ENCODE assay signal across 1 fruit fly cellular context in genomic region chrX:8092075-8092682, dm6.
TF ChIP-seq lines count a peak whose summit lies in the region.

No protein-coding gene starts in this region.

TF ChIP-seq in whole organism, embryonic, 481 proteins besides CTCF, POLR2A, EP300 and RAD21 (continued from another document and continues in another):
- TF ChIP-seq Hmr (GFP tag; optimal IDR thresholded peaks at IDR 0.05; lab: Kevin White, UChicago): peak; percentile 98
- peak; percentile 91 for TF ChIP-seq CG32532 (GFP tag; IDR thresholded peaks at IDR 0.05; lab: Robert Waterston, UW)
- TF ChIP-seq bigmax (GFP tag; optimal IDR thresholded peaks at IDR 0.05; lab: Kevin White, UChicago): no peak
- TF ChIP-seq cato (GFP tag; optimal IDR thresholded peaks at IDR 0.05; lab: Kevin White, UChicago; ENCODE audit: borderline replicate concordance): peak; percentile 84
- peak; percentile 75; the same call in 2 of the 3 replicates for TF ChIP-seq CG2199 (GFP tag; IDR thresholded peaks at IDR 0.05; lab: Robert Waterston, UW)
- TF ChIP-seq Taf1 (GFP tag; IDR thresholded peaks at IDR 0.05; lab: Robert Waterston, UW): peak; percentile 88
- TF ChIP-seq dmrt11E (tag; optimal IDR thresholded peaks at IDR 0.05; lab: Kevin White, UChicago): peak; percentile 88
- TF ChIP-seq CG10209 (GFP tag; optimal IDR thresholded peaks at IDR 0.05; lab: Kevin White, UChicago): peak; percentile 95
- peak; percentile 83 for TF ChIP-seq corto (GFP tag; optimal IDR thresholded peaks at IDR 0.05; lab: Kevin White, UChicago)
- no peak for TF ChIP-seq HLHmδ (GFP tag; optimal IDR thresholded peaks at IDR 0.05; lab: Kevin White, UChicago)
- peak; percentile 93 for TF ChIP-seq CG14014 (GFP tag; IDR thresholded peaks at IDR 0.05; lab: Robert Waterston, UW)
- peak in 1 of 2 experiments; percentile 94 for TF ChIP-seq Eip74EF (GFP tag; optimal IDR thresholded peaks at IDR 0.05; lab: Kevin White, UChicago)
- peak; percentile 97 for TF ChIP-seq Sox100B (GFP tag; optimal IDR thresholded peaks at IDR 0.05; lab: Kevin White, UChicago)
- peak; percentile 75 for TF ChIP-seq wek (GFP tag; optimal IDR thresholded peaks at IDR 0.05; lab: Kevin White, UChicago)
- TF ChIP-seq CG2889 (GFP tag; IDR thresholded peaks at IDR 0.05; lab: Robert Waterston, UW): peak; percentile 82
- peak; percentile 97 for TF ChIP-seq CG10543 (GFP tag; optimal IDR thresholded peaks at IDR 0.05; lab: Kevin White, UChicago)
- no peak for TF ChIP-seq Scr (GFP tag; IDR thresholded peaks at IDR 0.05; lab: Robert Waterston, UW; ENCODE audit: partially characterized antibody)
- peak; percentile 97 for TF ChIP-seq CG18262 (tag; optimal IDR thresholded peaks at IDR 0.05; lab: Kevin White, UChicago)
- peak; percentile 82 for TF ChIP-seq ssp (GFP tag; IDR thresholded peaks at IDR 0.05; lab: Robert Waterston, UW)
- peak; percentile 74 for TF ChIP-seq MBD-R2 (GFP tag; IDR thresholded peaks at IDR 0.05; lab: Robert Waterston, UW)
- peak; percentile 95 for TF ChIP-seq ATbp (GFP tag; optimal IDR thresholded peaks at IDR 0.05; lab: Kevin White, UChicago)
- TF ChIP-seq sima (GFP tag; optimal IDR thresholded peaks at IDR 0.05; lab: Kevin White, UChicago): no peak
- TF ChIP-seq vnd (GFP tag; IDR thresholded peaks at IDR 0.05; lab: Robert Waterston, UW; ENCODE audit: partially characterized antibody): no peak
- no peak for TF ChIP-seq Dip2 (GFP tag; IDR thresholded peaks at IDR 0.05; lab: Robert Waterston, UW)
- TF ChIP-seq H15 (GFP tag; IDR thresholded peaks at IDR 0.05; lab: Robert Waterston, UW): peak; percentile 90
- TF ChIP-seq chn (GFP tag; optimal IDR thresholded peaks at IDR 0.05; lab: Kevin White, UChicago): peak; percentile 82
- 0 out of 2 replicates have a peak, but pooled peaks have one; percentile 40 for TF ChIP-seq CG16779 (GFP tag; IDR thresholded peaks at IDR 0.05; lab: Robert Waterston, UW)
- peak; percentile 98 for TF ChIP-seq sens (GFP tag; lab: Kevin White, UChicago)
- TF ChIP-seq PHDP (tag; optimal IDR thresholded peaks at IDR 0.05; lab: Kevin White, UChicago): peak; percentile 96
- TF ChIP-seq seq (GFP tag; IDR thresholded peaks at IDR 0.05; lab: Robert Waterston, UW): peak; percentile 93
- TF ChIP-seq Oli (tag; optimal IDR thresholded peaks at IDR 0.05; lab: Kevin White, UChicago): peak; percentile 96
- peak; percentile 77 for TF ChIP-seq schlank (tag; optimal IDR thresholded peaks at IDR 0.05; lab: Kevin White, UChicago)
- peak; percentile 83 for TF ChIP-seq fd64A (GFP tag; optimal IDR thresholded peaks at IDR 0.05; lab: Kevin White, UChicago)
- TF ChIP-seq CG17612 (GFP tag; IDR thresholded peaks at IDR 0.05; lab: Robert Waterston, UW): peak; percentile 51; the same call in 1 of the 2 replicates
- TF ChIP-seq CG15269 (tag; optimal IDR thresholded peaks at IDR 0.05; lab: Kevin White, UChicago): peak; percentile 97
- peak; percentile 83 for TF ChIP-seq Spps (tag; optimal IDR thresholded peaks at IDR 0.05; lab: Kevin White, UChicago)
- TF ChIP-seq CG7745 (tag; optimal IDR thresholded peaks at IDR 0.05; lab: Kevin White, UChicago): no peak
- TF ChIP-seq dm (GFP tag; optimal IDR thresholded peaks at IDR 0.05; lab: Kevin White, UChicago): peak; percentile 60
- TF ChIP-seq CG7928 (GFP tag; optimal IDR thresholded peaks at IDR 0.05; lab: Kevin White, UChicago): peak; percentile 71
- peak; percentile 95 for TF ChIP-seq lmd (GFP tag; IDR thresholded peaks at IDR 0.05; lab: Robert Waterston, UW)
- peak; percentile 88 for TF ChIP-seq bab2 (GFP tag; optimal IDR thresholded peaks at IDR 0.05; lab: Kevin White, UChicago)
- TF ChIP-seq exex (tag; optimal IDR thresholded peaks at IDR 0.05; lab: Kevin White, UChicago): peak; percentile 82
- TF ChIP-seq wdn (GFP tag; IDR thresholded peaks at IDR 0.05; lab: Robert Waterston, UW): peak; percentile 83
- peak; percentile 33 for TF ChIP-seq da (GFP tag; optimal IDR thresholded peaks at IDR 0.05; lab: Kevin White, UChicago)
- peak; percentile 44 for TF ChIP-seq NC2α (GFP tag; optimal IDR thresholded peaks at IDR 0.05; lab: Kevin White, UChicago)
- TF ChIP-seq CG34376 (GFP tag; optimal IDR thresholded peaks at IDR 0.05; lab: Kevin White, UChicago): peak; percentile 97
- peak; percentile 76 for TF ChIP-seq jumu (GFP tag; optimal IDR thresholded peaks at IDR 0.05; lab: Kevin White, UChicago)
- peak; percentile 80 for TF ChIP-seq pho (GFP tag; optimal IDR thresholded peaks at IDR 0.05; lab: Kevin White, UChicago)
- peak; percentile 96 for TF ChIP-seq CG4424 (GFP tag; optimal IDR thresholded peaks at IDR 0.05; lab: Kevin White, UChicago)
- TF ChIP-seq CG10321 (GFP tag; IDR thresholded peaks at IDR 0.05; lab: Robert Waterston, UW): peak; percentile 63; the same call in 1 of the 2 replicates
- peak; percentile 52 for TF ChIP-seq CG17186 (GFP tag; optimal IDR thresholded peaks at IDR 0.05; lab: Kevin White, UChicago)
- peak; percentile 81 for TF ChIP-seq CG2202 (tag; optimal IDR thresholded peaks at IDR 0.05; lab: Kevin White, UChicago)
- no peak for TF ChIP-seq h (optimal IDR thresholded peaks at IDR 0.05; lab: Kevin White, UChicago)
- TF ChIP-seq Ada2b (GFP tag; IDR thresholded peaks at IDR 0.05; lab: Robert Waterston, UW): peak; percentile 86
- peak in 1 of 2 experiments; percentile 98 for TF ChIP-seq eve (GFP tag; optimal IDR thresholded peaks at IDR 0.05; lab: Kevin White, UChicago)
- peak; percentile 69; the same call in 1 of the 2 replicates for TF ChIP-seq GATAe (GFP tag; conservative IDR thresholded peaks at IDR 0.05; lab: Robert Waterston, UW)
- TF ChIP-seq YL-1 (GFP tag; optimal IDR thresholded peaks at IDR 0.05; lab: Kevin White, UChicago): peak; percentile 67
- TF ChIP-seq crc (GFP tag; optimal IDR thresholded peaks at IDR 0.05; lab: Kevin White, UChicago): peak; percentile 56
- TF ChIP-seq zen2 (GFP tag; IDR thresholded peaks at IDR 0.05; lab: Robert Waterston, UW; ENCODE audit: partially characterized antibody): no peak
- peak; percentile 96 for TF ChIP-seq Fer1 (GFP tag; optimal IDR thresholded peaks at IDR 0.05; lab: Kevin White, UChicago)
- no peak for TF ChIP-seq fd102C (GFP tag; optimal IDR thresholded peaks at IDR 0.05; lab: Kevin White, UChicago)
- TF ChIP-seq dan (GFP tag; IDR thresholded peaks at IDR 0.05; lab: Robert Waterston, UW): no peak; the same call in 1 of the 2 replicates
- TF ChIP-seq aop (GFP tag; IDR thresholded peaks at IDR 0.05; lab: Robert Waterston, UW): 0 out of 2 replicates have a peak, but pooled peaks have one; percentile 8
- TF ChIP-seq CG8944 (GFP tag; optimal IDR thresholded peaks at IDR 0.05; lab: Kevin White, UChicago): peak; percentile 76
- TF ChIP-seq Vsx1 (GFP tag; optimal IDR thresholded peaks at IDR 0.05; lab: Kevin White, UChicago): peak; percentile 90
- peak; percentile 95 for TF ChIP-seq NfI (GFP tag; optimal IDR thresholded peaks at IDR 0.05; lab: Kevin White, UChicago)
- peak; percentile 95 for TF ChIP-seq CG2120 (GFP tag; optimal IDR thresholded peaks at IDR 0.05; lab: Kevin White, UChicago)
- TF ChIP-seq slbo (GFP tag; IDR thresholded peaks at IDR 0.05; lab: Robert Waterston, UW): peak; percentile 92
- TF ChIP-seq esg (GFP tag; conservative IDR thresholded peaks at IDR 0.05; lab: Robert Waterston, UW): peak; percentile 91
- peak; percentile 97 for TF ChIP-seq CG4328 (GFP tag; optimal IDR thresholded peaks at IDR 0.05; lab: Kevin White, UChicago)
- TF ChIP-seq sug (tag; optimal IDR thresholded peaks at IDR 0.05; lab: Kevin White, UChicago): peak; percentile 99
- TF ChIP-seq Kr (GFP tag; optimal IDR thresholded peaks at IDR 0.05; lab: Kevin White, UChicago): no peak
- TF ChIP-seq CG4404 (GFP tag; IDR thresholded peaks at IDR 0.05; lab: Robert Waterston, UW): peak; percentile 78; the same call in 1 of the 2 replicates
- TF ChIP-seq CG30431 (GFP tag; optimal IDR thresholded peaks at IDR 0.05; lab: Kevin White, UChicago): peak; percentile 84
- TF ChIP-seq cad (GFP tag; optimal IDR thresholded peaks at IDR 0.05; lab: Kevin White, UChicago): no peak
- no peak for TF ChIP-seq knrl (GFP tag; IDR thresholded peaks at IDR 0.05; lab: Robert Waterston, UW; ENCODE audit: partially characterized antibody)
- TF ChIP-seq ftz-f1 (GFP tag; optimal IDR thresholded peaks at IDR 0.05; lab: Kevin White, UChicago): peak; percentile 25
- peak; percentile 59 for TF ChIP-seq Poxn (GFP tag; IDR thresholded peaks at IDR 0.05; lab: Robert Waterston, UW)
- TF ChIP-seq CG13287 (GFP tag; IDR thresholded peaks at IDR 0.05; lab: Robert Waterston, UW; ENCODE audit: partially characterized antibody): no peak
- no peak for TF ChIP-seq HLH4C (GFP tag; IDR thresholded peaks at IDR 0.05; lab: Robert Waterston, UW; ENCODE audit: partially characterized antibody)
- peak; percentile 98 for TF ChIP-seq CG12659 (GFP tag; optimal IDR thresholded peaks at IDR 0.05; lab: Kevin White, UChicago)
- TF ChIP-seq ara (GFP tag; IDR thresholded peaks at IDR 0.05; lab: Robert Waterston, UW): peak; percentile 85
- TF ChIP-seq odd (GFP tag; optimal IDR thresholded peaks at IDR 0.05; lab: Kevin White, UChicago): peak; percentile 93
- TF ChIP-seq br (optimal IDR thresholded peaks at IDR 0.05; lab: Kevin White, UChicago): no peak
- peak; percentile 25 for TF ChIP-seq CG9876 (GFP tag; optimal IDR thresholded peaks at IDR 0.05; lab: Kevin White, UChicago)
- peak; percentile 87 for TF ChIP-seq kah (GFP tag; optimal IDR thresholded peaks at IDR 0.05; lab: Kevin White, UChicago)
- peak; percentile 30 for TF ChIP-seq en (GFP tag; optimal IDR thresholded peaks at IDR 0.05; lab: Kevin White, UChicago)
- TF ChIP-seq CG17829 (tag; optimal IDR thresholded peaks at IDR 0.05; lab: Kevin White, UChicago): peak; percentile 96
- TF ChIP-seq rib (GFP tag; IDR thresholded peaks at IDR 0.05; lab: Robert Waterston, UW): peak; percentile 70
- TF ChIP-seq CG14050 (GFP tag; IDR thresholded peaks at IDR 0.05; lab: Robert Waterston, UW): peak; percentile 91
- peak; percentile 83; the same call in 2 of the 3 replicates for TF ChIP-seq gce (GFP tag; IDR thresholded peaks at IDR 0.05; lab: Robert Waterston, UW)
- TF ChIP-seq sisA (GFP tag; IDR thresholded peaks at IDR 0.05; lab: Robert Waterston, UW): peak; percentile 89
- peak; percentile 89 for TF ChIP-seq lilli (GFP tag; optimal IDR thresholded peaks at IDR 0.05; lab: Kevin White, UChicago)
- peak; percentile 69 for TF ChIP-seq C15 (GFP tag; IDR thresholded peaks at IDR 0.05; lab: Robert Waterston, UW)
- TF ChIP-seq HLH3B (GFP tag; IDR thresholded peaks at IDR 0.05; lab: Robert Waterston, UW): peak; percentile 89
- TF ChIP-seq amos (GFP tag; IDR thresholded peaks at IDR 0.05; lab: Robert Waterston, UW; ENCODE audit: partially characterized antibody): no peak
- peak; percentile 35 for TF ChIP-seq luna (GFP tag; optimal IDR thresholded peaks at IDR 0.05; lab: Kevin White, UChicago)
- no peak for TF ChIP-seq Dref (GFP tag; IDR thresholded peaks at IDR 0.05; lab: Robert Waterston, UW)
- TF ChIP-seq bbx (GFP tag; IDR thresholded peaks at IDR 0.05; lab: Robert Waterston, UW; ENCODE audit: partially characterized antibody): no peak
- peak; percentile 97 for TF ChIP-seq CG8924 (tag; optimal IDR thresholded peaks at IDR 0.05; lab: Kevin White, UChicago)
- peak; percentile 55 for TF ChIP-seq CG17802 (tag; optimal IDR thresholded peaks at IDR 0.05; lab: Kevin White, UChicago)
- peak; percentile 85 for TF ChIP-seq CG32772 (GFP tag; IDR thresholded peaks at IDR 0.05; lab: Robert Waterston, UW)
- TF ChIP-seq CG12236 (GFP tag; optimal IDR thresholded peaks at IDR 0.05; lab: Kevin White, UChicago): peak; percentile 61
- peak; percentile 90 for TF ChIP-seq CG10462 (GFP tag; optimal IDR thresholded peaks at IDR 0.05; lab: Kevin White, UChicago)
- TF ChIP-seq Ravus (GFP tag; IDR thresholded peaks at IDR 0.05; lab: Robert Waterston, UW): peak; percentile 79
- TF ChIP-seq Hr3 (GFP tag; optimal IDR thresholded peaks at IDR 0.05; lab: Kevin White, UChicago): peak; percentile 92
- peak; percentile 57 for TF ChIP-seq Mes4 (GFP tag; optimal IDR thresholded peaks at IDR 0.05; lab: Kevin White, UChicago)
- TF ChIP-seq pzg (GFP tag; optimal IDR thresholded peaks at IDR 0.05; lab: Kevin White, UChicago): no peak
- peak; percentile 51; the same call in 1 of the 2 replicates for TF ChIP-seq CkIIα-i1 (GFP tag; IDR thresholded peaks at IDR 0.05; lab: Robert Waterston, UW)
- TF ChIP-seq onecut (GFP tag; IDR thresholded peaks at IDR 0.05; lab: Robert Waterston, UW): peak; percentile 87
- TF ChIP-seq CG18476 (GFP tag; optimal IDR thresholded peaks at IDR 0.05; lab: Kevin White, UChicago): peak; percentile 91
- TF ChIP-seq Bdp1 (GFP tag; optimal IDR thresholded peaks at IDR 0.05; lab: Kevin White, UChicago): peak; percentile 78
- peak; percentile 86 for TF ChIP-seq CG11247 (GFP tag; IDR thresholded peaks at IDR 0.05; lab: Robert Waterston, UW)
- peak; percentile 81 for TF ChIP-seq CG17912 (GFP tag; optimal IDR thresholded peaks at IDR 0.05; lab: Kevin White, UChicago)
- peak; percentile 84 for TF ChIP-seq CG7786 (GFP tag; optimal IDR thresholded peaks at IDR 0.05; lab: Kevin White, UChicago)
- peak; percentile 68 for TF ChIP-seq CG31365 (tag; optimal IDR thresholded peaks at IDR 0.05; lab: Kevin White, UChicago)
- peak; percentile 94 for TF ChIP-seq Drgx (GFP tag; IDR thresholded peaks at IDR 0.05; lab: Robert Waterston, UW)
- TF ChIP-seq ewg (GFP tag; optimal IDR thresholded peaks at IDR 0.05; lab: Kevin White, UChicago): peak; percentile 90
- peak; percentile 94 for TF ChIP-seq CG31441 (GFP tag; IDR thresholded peaks at IDR 0.05; lab: Robert Waterston, UW)
- TF ChIP-seq pum (GFP tag; optimal IDR thresholded peaks at IDR 0.05; lab: Kevin White, UChicago): peak; percentile 71
- TF ChIP-seq D19A (tag; optimal IDR thresholded peaks at IDR 0.05; lab: Kevin White, UChicago): peak; percentile 83
- peak; percentile 28 for TF ChIP-seq CG9797 (GFP tag; optimal IDR thresholded peaks at IDR 0.05; lab: Kevin White, UChicago)
- peak; percentile 97 for TF ChIP-seq CG17361 (GFP tag; IDR thresholded peaks at IDR 0.05; lab: Robert Waterston, UW)
- TF ChIP-seq CG7987 (GFP tag; optimal IDR thresholded peaks at IDR 0.05; lab: Kevin White, UChicago): peak; percentile 60
- peak; percentile 48 for TF ChIP-seq Ets97D (GFP tag; optimal IDR thresholded peaks at IDR 0.05; lab: Kevin White, UChicago)
- peak; percentile 81 for TF ChIP-seq slp2 (GFP tag; optimal IDR thresholded peaks at IDR 0.05; lab: Kevin White, UChicago)
- TF ChIP-seq sens-2 (GFP tag; IDR thresholded peaks at IDR 0.05; lab: Robert Waterston, UW): peak; percentile 61; the same call in 1 of the 2 replicates
- TF ChIP-seq Xbp1 (GFP tag; optimal IDR thresholded peaks at IDR 0.05; lab: Kevin White, UChicago): peak; percentile 94
- peak; percentile 89 for TF ChIP-seq CG3407 (GFP tag; optimal IDR thresholded peaks at IDR 0.05; lab: Kevin White, UChicago)
- TF ChIP-seq CG18619 (GFP tag; optimal IDR thresholded peaks at IDR 0.05; lab: Kevin White, UChicago): peak; percentile 95
